Fruit fly (Drosophila melanogaster) whole organism, embryonic: Measurements from ENCODE around the gene CG10005.

Experiments used
- CG15696 ChIP-seq: fragments of 200-800 bp; sonication (Bioruptor generic); optimal IDR thresholded peaks from 2 replicates; lab custom pipeline; 2019; ENCODE audit warnings: missing biosample characterization, mild to moderate bottlenecking, missing genetic modification characterization, moderate library complexity
- CG3995 ChIP-seq: fragments of 200-800 bp; sonication (Bioruptor generic); optimal IDR thresholded peaks from 3 replicates; lab custom pipeline; 2016; ENCODE audit warnings: missing biosample characterization, missing genetic modification characterization
- CG6683 ChIP-seq: fragments of 200-800 bp; sonication (Bioruptor generic); optimal IDR thresholded peaks from 2 replicates; lab custom pipeline; 2017; ENCODE audit warnings: missing biosample characterization, mild to moderate bottlenecking, missing genetic modification characterization, missing genetic modification reagents
- CG8281 ChIP-seq: fragments of 200-800 bp; sonication (Bioruptor generic); optimal IDR thresholded peaks from 2 replicates; lab custom pipeline; 2018; ENCODE audit warnings: missing biosample characterization, mild to moderate bottlenecking, missing genetic modification characterization, moderate library complexity
- Vsx1 ChIP-seq: fragments of 200-800 bp; sonication (Bioruptor generic); optimal IDR thresholded peaks from 2 replicates; lab custom pipeline; 2017; ENCODE audit warnings: missing biosample characterization, mild to moderate bottlenecking, missing genetic modification characterization, missing genetic modification reagents
- cad ChIP-seq: fragments of >200 bp; optimal IDR thresholded peaks from 2 replicates; lab custom pipeline; 2017; ENCODE audit warnings: missing biosample characterization, missing genetic modification characterization
- fd64A ChIP-seq: fragments of 200-800 bp; sonication (Bioruptor generic); optimal IDR thresholded peaks from 3 replicates; lab custom pipeline; 2018; ENCODE audit warnings: missing biosample characterization, mild to moderate bottlenecking, missing genetic modification characterization
- gsb-n ChIP-seq: fragments of 200-800 bp; sonication (Bioruptor generic); optimal IDR thresholded peaks from 3 replicates; lab custom pipeline; 2018; ENCODE audit warnings: missing biosample characterization, mild to moderate bottlenecking, missing genetic modification characterization
- knrl ChIP-seq: fragments of 200-800 bp; sonication (Bioruptor generic); IDR thresholded peaks from 3 replicates; pipeline ENCODE4 v1.3.6; 2022; ENCODE audit warnings: missing biosample characterization, missing genetic modification characterization; ENCODE audit not compliant: partially characterized antibody
- psq ChIP-seq: fragments of 200-800 bp; sonication (Bioruptor generic); optimal IDR thresholded peaks from 2 replicates; lab custom pipeline; 2017; ENCODE audit warnings: missing biosample characterization, missing genetic modification characterization
- zfh1 ChIP-seq: fragments of 200-800 bp; sonication (Bioruptor generic); IDR thresholded peaks from 3 replicates; pipeline ENCODE4 v1.3.6; 2022; ENCODE audit warnings: missing biosample characterization, missing genetic modification characterization

DNA sequence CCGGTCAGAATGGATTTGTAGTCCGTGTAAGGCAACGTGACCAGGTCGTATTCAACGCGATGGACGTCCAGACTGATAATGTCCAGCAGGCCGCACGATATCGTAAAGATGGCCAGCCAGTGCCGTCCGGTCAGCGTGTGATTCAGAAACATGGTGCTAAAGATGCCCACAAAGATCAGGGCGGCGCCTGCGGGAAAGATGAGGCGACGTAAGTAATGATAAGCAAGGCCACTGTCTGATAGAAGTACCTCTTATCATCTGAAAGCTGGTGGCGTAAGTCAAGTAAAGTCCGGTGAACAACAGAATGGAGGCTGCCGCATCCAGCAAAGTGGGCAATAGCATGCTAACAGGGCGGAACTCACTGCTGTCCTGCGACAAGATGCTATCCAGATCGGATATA, 3.2 kb downstream of the CG10005 start:
- no peak for TF ChIP-seq Vsx1 (GFP tag; lab: Kevin White, UChicago)
- TF ChIP-seq zfh1 (GFP tag; lab: Robert Waterston, UW), result no peak
- no peak for TF ChIP-seq knrl (GFP tag; lab: Robert Waterston, UW)
- TF ChIP-seq cad, result no peak
- no peak for TF ChIP-seq CG8281 (tag; lab: Kevin White, UChicago)
- TF ChIP-seq CG6683 (GFP tag; lab: Kevin White, UChicago), result no peak
- no peak for TF ChIP-seq psq
- TF ChIP-seq gsb-n (tag; lab: Kevin White, UChicago), result no peak
- no peak for TF ChIP-seq CG15696 (tag; lab: Kevin White, UChicago)
- TF ChIP-seq fd64A (GFP tag; lab: Kevin White, UChicago), result no peak
- no peak for TF ChIP-seq CG3995 (GFP tag; lab: Kevin White, UChicago)
